Worm (Caenorhabditis elegans): ENCODE results near the gene svh-2.

Gene svh-2

ce11 chrX:6517025-6517770 is 35.9 kb upstream of the svh-2 start:
- TF ChIP-seq ref-1 (GFP tag; conservative IDR thresholded peaks at IDR 0.05) (no peak), klf-2 (GFP tag; conservative IDR thresholded peaks at IDR 0.05) (no peak), tab-1 (GFP tag; IDR thresholded peaks at IDR 0.05) (no peak), ztf-29 (GFP tag; IDR thresholded peaks at IDR 0.05) (no peak), flt-1 (GFP tag; IDR thresholded peaks at IDR 0.05) (no peak), ztf-23 (GFP tag; IDR thresholded peaks at IDR 0.05) (no peak), med-1 (GFP tag; optimal IDR thresholded peaks at IDR 0.05; ENCODE audit: insufficient read depth) (no peak), T22C8.4 (GFP tag; IDR thresholded peaks at IDR 0.05) (no peak), cog-1 (tag; optimal IDR thresholded peaks at IDR 0.05) (no peak)

- no peak for TF ChIP-seq cog-1 (tag; optimal IDR thresholded peaks at IDR 0.05)
- no peak for TF ChIP-seq tab-1 (GFP tag; IDR thresholded peaks at IDR 0.05)
- TF ChIP-seq flt-1 (GFP tag; IDR thresholded peaks at IDR 0.05) = no peak
- no peak for TF ChIP-seq ref-1 (GFP tag; conservative IDR thresholded peaks at IDR 0.05)
- no peak for TF ChIP-seq med-1 (GFP tag; optimal IDR thresholded peaks at IDR 0.05; ENCODE audit: insufficient read depth)
- no peak for TF ChIP-seq ztf-29 (GFP tag; IDR thresholded peaks at IDR 0.05)
- no peak for TF ChIP-seq ztf-23 (GFP tag; IDR thresholded peaks at IDR 0.05)
- TF ChIP-seq klf-2 (GFP tag; conservative IDR thresholded peaks at IDR 0.05) = no peak
- no peak for TF ChIP-seq T22C8.4 (GFP tag; IDR thresholded peaks at IDR 0.05)
These were observed 34.5 kb upstream of the svh-2 start, which contains the start of gene ets-4 for ce11 chrX:6518537-6518936. Gene ets-4, plus strand, starts transcription at chrX:6518883.

ce11 chrX:6519473-6519872 is 33.6 kb upstream of the svh-2 start:
- no peak for TF ChIP-seq tab-1 (GFP tag; IDR thresholded peaks at IDR 0.05)
- no peak for TF ChIP-seq cog-1 (tag; optimal IDR thresholded peaks at IDR 0.05)
- no peak for TF ChIP-seq ref-1 (GFP tag; conservative IDR thresholded peaks at IDR 0.05)
- TF ChIP-seq klf-2 (GFP tag; conservative IDR thresholded peaks at IDR 0.05) = no peak
- TF ChIP-seq flt-1 (GFP tag; IDR thresholded peaks at IDR 0.05) = no peak
- TF ChIP-seq ztf-23 (GFP tag; IDR thresholded peaks at IDR 0.05) = no peak
- no peak for TF ChIP-seq ztf-29 (GFP tag; IDR thresholded peaks at IDR 0.05)
- no peak for TF ChIP-seq med-1 (GFP tag; optimal IDR thresholded peaks at IDR 0.05; ENCODE audit: insufficient read depth)
- no peak for TF ChIP-seq T22C8.4 (GFP tag; IDR thresholded peaks at IDR 0.05)

- TF ChIP-seq tab-1 (GFP tag; IDR thresholded peaks at IDR 0.05) = no peak
- TF ChIP-seq T22C8.4 (GFP tag; IDR thresholded peaks at IDR 0.05) = no peak
- no peak for TF ChIP-seq flt-1 (GFP tag; IDR thresholded peaks at IDR 0.05)
- no peak for TF ChIP-seq ztf-23 (GFP tag; IDR thresholded peaks at IDR 0.05)
- no peak for TF ChIP-seq klf-2 (GFP tag; conservative IDR thresholded peaks at IDR 0.05)
- no peak for TF ChIP-seq ref-1 (GFP tag; conservative IDR thresholded peaks at IDR 0.05)
- no peak for TF ChIP-seq med-1 (GFP tag; optimal IDR thresholded peaks at IDR 0.05; ENCODE audit: insufficient read depth)
- TF ChIP-seq ztf-29 (GFP tag; IDR thresholded peaks at IDR 0.05) = no peak
- no peak for TF ChIP-seq cog-1 (tag; optimal IDR thresholded peaks at IDR 0.05)
These were observed 33.1 kb upstream of the svh-2 start for ce11 chrX:6519946-6520345.

- TF ChIP-seq T22C8.4 (GFP tag; IDR thresholded peaks at IDR 0.05) = no peak
- no peak for TF ChIP-seq klf-2 (GFP tag; conservative IDR thresholded peaks at IDR 0.05)
- no peak for TF ChIP-seq ref-1 (GFP tag; conservative IDR thresholded peaks at IDR 0.05)
- no peak for TF ChIP-seq ztf-29 (GFP tag; IDR thresholded peaks at IDR 0.05)
- TF ChIP-seq cog-1 (tag; optimal IDR thresholded peaks at IDR 0.05) = no peak
- TF ChIP-seq tab-1 (GFP tag; IDR thresholded peaks at IDR 0.05) = no peak
- no peak for TF ChIP-seq ztf-23 (GFP tag; IDR thresholded peaks at IDR 0.05)
- no peak for TF ChIP-seq flt-1 (GFP tag; IDR thresholded peaks at IDR 0.05)
- no peak for TF ChIP-seq med-1 (GFP tag; optimal IDR thresholded peaks at IDR 0.05; ENCODE audit: insufficient read depth)
These were observed 32.4 kb upstream of the svh-2 start for ce11 chrX:6520644-6521043.

ce11 chrX:6522634-6523070 is 30.4 kb upstream of the svh-2 start:
- no peak for TF ChIP-seq ztf-29 (GFP tag; IDR thresholded peaks at IDR 0.05)
- TF ChIP-seq flt-1 (GFP tag; IDR thresholded peaks at IDR 0.05) = no peak
- TF ChIP-seq ref-1 (GFP tag; conservative IDR thresholded peaks at IDR 0.05) = no peak
- TF ChIP-seq tab-1 (GFP tag; IDR thresholded peaks at IDR 0.05) = no peak
- no peak for TF ChIP-seq cog-1 (tag; optimal IDR thresholded peaks at IDR 0.05)
- TF ChIP-seq med-1 (GFP tag; optimal IDR thresholded peaks at IDR 0.05; ENCODE audit: insufficient read depth) = no peak
- TF ChIP-seq klf-2 (GFP tag; conservative IDR thresholded peaks at IDR 0.05) = no peak
- no peak for TF ChIP-seq ztf-23 (GFP tag; IDR thresholded peaks at IDR 0.05)
- no peak for TF ChIP-seq T22C8.4 (GFP tag; IDR thresholded peaks at IDR 0.05)

- TF ChIP-seq flt-1 (GFP tag; IDR thresholded peaks at IDR 0.05) (no peak), tab-1 (GFP tag; IDR thresholded peaks at IDR 0.05) (no peak), ztf-29 (GFP tag; IDR thresholded peaks at IDR 0.05) (no peak), T22C8.4 (GFP tag; IDR thresholded peaks at IDR 0.05) (no peak), med-1 (GFP tag; optimal IDR thresholded peaks at IDR 0.05; ENCODE audit: insufficient read depth) (no peak), cog-1 (tag; optimal IDR thresholded peaks at IDR 0.05) (no peak), klf-2 (GFP tag; conservative IDR thresholded peaks at IDR 0.05) (no peak), ztf-23 (GFP tag; IDR thresholded peaks at IDR 0.05) (no peak), ref-1 (GFP tag; conservative IDR thresholded peaks at IDR 0.05) (no peak)
These were observed 23.0 kb upstream of the svh-2 start, which contains the start of gene ceh-60 for ce11 chrX:6530046-6530445. Gene ceh-60, minus strand, starts transcription at chrX:6530146.

- TF ChIP-seq ref-1 (GFP tag; conservative IDR thresholded peaks at IDR 0.05) (no peak), ztf-23 (GFP tag; IDR thresholded peaks at IDR 0.05) (no peak)
These were observed 22.5 kb upstream of the svh-2 start for ce11 chrX:6530591-6530990.

ce11 chrX:6531896-6532295 is 21.2 kb upstream of the svh-2 start:
- TF ChIP-seq ref-1 (GFP tag; conservative IDR thresholded peaks at IDR 0.05) = no peak
- no peak for TF ChIP-seq ztf-23 (GFP tag; IDR thresholded peaks at IDR 0.05)
- TF ChIP-seq med-1 (GFP tag; optimal IDR thresholded peaks at IDR 0.05; ENCODE audit: insufficient read depth) = no peak
- no peak for TF ChIP-seq tab-1 (GFP tag; IDR thresholded peaks at IDR 0.05)
- no peak for TF ChIP-seq ztf-29 (GFP tag; IDR thresholded peaks at IDR 0.05)
- no peak for TF ChIP-seq cog-1 (tag; optimal IDR thresholded peaks at IDR 0.05)
- TF ChIP-seq klf-2 (GFP tag; conservative IDR thresholded peaks at IDR 0.05) = no peak
- no peak for TF ChIP-seq flt-1 (GFP tag; IDR thresholded peaks at IDR 0.05)
- no peak for TF ChIP-seq T22C8.4 (GFP tag; IDR thresholded peaks at IDR 0.05)

Measured in whole organism, midembryonic.